Worm (Caenorhabditis elegans): ENCODE measurements around the gene fipr-19.
A peak's percentile ranks its signal among the peaks of the same experiment; 100 is the strongest.

The fipr-19 gene

DNA sequence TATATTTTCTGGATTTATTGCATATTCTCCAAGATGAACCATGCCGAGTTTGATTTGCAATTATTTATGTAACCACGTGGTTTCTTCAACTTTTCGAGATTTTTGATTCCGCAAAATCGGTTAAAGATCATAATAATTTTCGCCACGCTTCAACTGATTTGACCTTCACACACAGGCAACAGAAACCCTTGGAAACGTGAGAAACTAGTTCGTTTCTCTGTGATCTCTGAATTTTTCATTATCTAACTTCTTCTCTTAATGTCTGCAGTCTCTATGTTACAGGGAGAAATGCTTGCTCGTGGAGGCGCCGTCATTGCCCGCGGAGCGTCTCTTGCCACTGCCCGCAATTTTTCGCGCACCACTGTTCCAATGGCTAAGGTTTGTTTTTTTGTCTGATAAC lies 6.6 kb upstream of the fipr-19 start, which contains the start of gene fum-1 (continued):
- TF ChIP-seq egl-5 (tag; optimal IDR thresholded peaks at IDR 0.05): no peak
- peak; percentile 79 for TF ChIP-seq ama-1 (optimal IDR thresholded peaks at IDR 0.05)

DNA sequence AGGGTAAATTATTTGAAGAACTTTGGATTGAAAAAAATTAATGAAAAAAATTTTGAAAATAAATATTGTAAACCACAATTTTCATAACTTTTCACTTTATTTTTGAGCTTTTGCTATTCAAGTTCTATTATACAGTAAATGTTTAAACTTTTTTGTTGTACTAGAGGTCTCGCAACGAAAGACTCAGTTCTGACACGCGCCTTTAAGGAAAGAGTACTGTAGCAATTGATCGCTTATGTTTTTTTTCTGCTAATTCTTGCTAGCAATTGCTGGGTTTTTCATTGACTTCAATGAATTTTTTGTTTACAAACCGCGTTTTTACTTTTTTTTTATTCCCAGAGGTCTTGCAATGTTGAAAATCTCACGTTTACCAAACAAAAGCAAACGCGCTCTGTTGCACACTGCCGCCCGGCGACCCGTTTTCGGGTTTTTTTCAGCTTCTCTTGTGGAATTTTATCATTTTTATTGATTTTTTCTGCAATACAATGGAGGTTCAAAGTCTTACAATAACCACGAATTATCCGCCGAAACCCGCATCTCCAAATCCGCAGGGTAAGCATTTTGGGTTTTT lies 4.8 kb upstream of the fipr-19 start, which contains the start of gene H14A12.3:
TSS of gene H14A12.3 (plus strand) at position 360 of the 571 bp plus-strand sequence.
- TF ChIP-seq lin-15B (tag; optimal IDR thresholded peaks at IDR 0.05): peak; percentile 17
- peak; percentile 40 for TF ChIP-seq nfya-1 (tag; optimal IDR thresholded peaks at IDR 0.05; ENCODE audit: insufficient read depth)
- TF ChIP-seq nhr-12 (tag; optimal IDR thresholded peaks at IDR 0.05): no peak
- TF ChIP-seq ama-1 (optimal IDR thresholded peaks at IDR 0.05): peak; percentile 23
- TF ChIP-seq elt-2 (tag; optimal IDR thresholded peaks at IDR 0.05): peak; percentile 12
- no peak for TF ChIP-seq R02D3.7 (tag; optimal IDR thresholded peaks at IDR 0.05)
- no peak for TF ChIP-seq ceh-82 (tag; optimal IDR thresholded peaks at IDR 0.05)
- TF ChIP-seq ceh-9 (tag; optimal IDR thresholded peaks at IDR 0.05): no peak
- peak; percentile 83 for TF ChIP-seq pha-4 (tag; optimal IDR thresholded peaks at IDR 0.05)

DNA sequence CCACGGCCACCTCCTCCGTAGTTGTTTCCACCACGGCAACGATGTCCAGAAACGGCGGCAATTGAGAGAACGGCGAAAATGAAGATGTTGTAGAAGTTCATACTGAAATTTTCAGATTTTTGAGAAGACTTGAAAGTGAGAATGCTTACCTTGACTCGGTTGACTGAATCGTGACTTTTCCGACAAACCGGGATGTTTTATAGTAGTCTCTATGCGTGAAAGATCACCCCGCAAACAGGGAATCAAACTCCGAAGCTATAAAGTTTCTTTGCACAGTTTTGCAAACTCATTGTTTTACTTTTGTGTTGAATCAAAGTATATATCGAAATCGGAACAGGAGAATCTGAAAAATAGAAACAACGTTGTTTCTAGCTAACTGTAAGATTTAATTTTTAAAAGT lies 3.5 kb upstream of the fipr-19 start, which contains the start of gene fipr-20:
TSS of gene fipr-20 (minus strand) at position 101 of the 400 bp plus-strand sequence.
- no peak for TF ChIP-seq hmg-11 (tag; optimal IDR thresholded peaks at IDR 0.05)
- no peak for TF ChIP-seq fkh-10 (GFP tag; optimal IDR thresholded peaks at IDR 0.05)
- TF ChIP-seq nhr-43 (tag; optimal IDR thresholded peaks at IDR 0.05; ENCODE audit: poor library complexity, severe bottlenecking): no peak
- TF ChIP-seq nfya-1 (tag; optimal IDR thresholded peaks at IDR 0.05; ENCODE audit: insufficient read depth): no peak
- no peak for TF ChIP-seq elt-2 (tag; optimal IDR thresholded peaks at IDR 0.05)
- no peak for TF ChIP-seq R02D3.7 (tag; optimal IDR thresholded peaks at IDR 0.05)

DNA sequence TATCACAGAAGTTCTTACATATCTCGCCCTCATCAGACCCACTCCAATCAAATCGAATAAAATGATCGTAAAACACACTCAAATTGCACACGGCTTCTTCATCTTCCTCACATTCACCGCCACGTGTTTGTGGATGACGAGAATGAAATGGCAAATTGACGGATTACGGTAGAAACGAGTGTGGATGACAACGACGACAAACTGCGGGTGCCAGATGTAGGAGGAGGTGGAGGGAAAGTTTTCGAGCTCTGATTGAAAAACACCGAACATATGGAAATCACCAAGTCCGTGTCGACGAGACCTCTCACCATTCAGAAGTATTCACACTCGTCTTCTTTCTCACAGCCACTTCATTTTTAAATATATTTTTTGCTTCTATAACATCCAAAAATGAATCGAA lies 1.3 kb upstream of the fipr-19 start, which contains the start of gene mls-1:
TSS of gene mls-1 (plus strand) at position 324 of the 400 bp plus-strand sequence.
- no peak for TF ChIP-seq mdl-1 (tag; optimal IDR thresholded peaks at IDR 0.05)
- no peak for TF ChIP-seq pqm-1 (tag; optimal IDR thresholded peaks at IDR 0.05)
- TF ChIP-seq ztf-11 (tag; optimal IDR thresholded peaks at IDR 0.05): no peak
- no peak for TF ChIP-seq ceh-28 (tag; optimal IDR thresholded peaks at IDR 0.05)
- TF ChIP-seq aly-2 (tag; optimal IDR thresholded peaks at IDR 0.05): no peak
- TF ChIP-seq nhr-67 (tag; optimal IDR thresholded peaks at IDR 0.05): no peak
- TF ChIP-seq fkh-10 (GFP tag; optimal IDR thresholded peaks at IDR 0.05): no peak

DNA sequence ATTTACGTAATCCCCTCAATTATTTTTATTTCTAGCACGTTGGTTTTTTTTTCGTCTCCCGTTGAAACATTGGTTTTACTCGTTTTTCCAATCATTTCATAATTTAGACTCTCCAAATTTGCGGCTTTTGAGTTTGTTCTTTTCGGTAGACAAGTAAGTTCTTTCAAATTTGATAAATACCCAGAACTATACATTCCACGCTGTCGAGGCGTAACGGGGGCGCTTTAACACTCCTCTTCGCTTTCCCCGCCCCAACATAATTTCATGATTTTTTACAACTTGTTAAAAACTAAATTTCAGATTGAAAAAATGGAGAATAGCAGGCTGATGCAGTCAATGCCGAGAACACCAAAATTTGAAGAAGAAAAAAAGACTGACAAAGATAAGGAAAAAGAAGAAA lies 2.1 kb downstream of the fipr-19 start, which contains the start of gene Y69F12A.1:
TSS of gene Y69F12A.1 (plus strand) at position 301 of the 400 bp plus-strand sequence.
- TF ChIP-seq hmg-11 (tag; optimal IDR thresholded peaks at IDR 0.05): no peak
- no peak for TF ChIP-seq fkh-10 (GFP tag; optimal IDR thresholded peaks at IDR 0.05)
- TF ChIP-seq pha-4 (tag; optimal IDR thresholded peaks at IDR 0.05): no peak
- TF ChIP-seq nhr-43 (tag; optimal IDR thresholded peaks at IDR 0.05; ENCODE audit: poor library complexity, severe bottlenecking): no peak
- no peak for TF ChIP-seq egl-5 (tag; optimal IDR thresholded peaks at IDR 0.05)
- TF ChIP-seq ceh-16 (tag; optimal IDR thresholded peaks at IDR 0.05): no peak
- TF ChIP-seq elt-2 (tag; optimal IDR thresholded peaks at IDR 0.05): no peak
- no peak for TF ChIP-seq ceh-9 (tag; optimal IDR thresholded peaks at IDR 0.05)
- TF ChIP-seq mdl-1 (tag; optimal IDR thresholded peaks at IDR 0.05): no peak
- no peak for TF ChIP-seq elt-1 (tag; optimal IDR thresholded peaks at IDR 0.05)
- TF ChIP-seq nhr-23 (tag; optimal IDR thresholded peaks at IDR 0.05): no peak

DNA sequence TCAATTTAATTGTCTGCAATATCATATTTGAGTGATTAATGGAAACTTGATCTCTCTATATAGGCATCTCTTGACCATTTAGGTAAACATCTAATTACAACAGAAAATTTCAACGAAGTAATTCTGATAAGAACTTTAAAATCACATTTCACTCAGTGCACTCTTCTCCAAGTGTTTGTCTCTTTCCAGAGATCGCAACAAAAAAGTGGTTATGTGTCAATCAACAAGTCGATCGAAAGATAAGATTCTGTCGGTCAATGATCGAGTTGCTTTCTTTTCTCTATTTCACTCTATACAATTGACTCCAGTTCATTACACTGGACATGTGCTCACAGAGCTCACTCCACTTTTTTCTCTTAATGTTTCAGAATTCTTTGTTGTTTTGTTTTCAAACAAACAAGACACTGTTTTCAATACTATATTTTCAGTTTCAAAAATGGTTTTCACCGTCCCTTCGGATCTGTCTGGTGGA lies 5.1 kb downstream of the fipr-19 start, which contains the start of gene alh-12:
TSS of gene alh-12 (plus strand) at position 422 of the 472 bp plus-strand sequence.
- peak; percentile 72 for TF ChIP-seq pqm-1 (tag; optimal IDR thresholded peaks at IDR 0.05)
- TF ChIP-seq pha-4 (tag; optimal IDR thresholded peaks at IDR 0.05): peak; percentile 24
- peak; percentile 80 for TF ChIP-seq elt-2 (tag; optimal IDR thresholded peaks at IDR 0.05)
- TF ChIP-seq fkh-10 (GFP tag; optimal IDR thresholded peaks at IDR 0.05): no peak
